Fruit fly (Drosophila melanogaster) whole organism, embryonic: ENCODE data around the gene APC4.
A peak's percentile ranks its signal among the peaks of the same experiment; 100 is the strongest.

Source experiments
- CG10366 ChIP-seq: fragments of 200-800 bp; sonication (Bioruptor generic); IDR thresholded peaks from 2 replicates; pipeline ENCODE4 v1.3.6; 2022; ENCODE audit warnings: missing biosample characterization, missing genetic modification characterization
- CG11085 ChIP-seq: fragments of 200-800 bp; sonication (Bioruptor generic); IDR thresholded peaks from 2 replicates; pipeline ENCODE4 v1.3.6; 2022; ENCODE audit warnings: missing biosample characterization, missing genetic modification characterization
- CG11093 ChIP-seq: fragments of 200-800 bp; sonication (Bioruptor generic); IDR thresholded peaks from 3 replicates; pipeline ENCODE4 v1.3.6; 2022; ENCODE audit warnings: missing biosample characterization, missing genetic modification characterization
- CG11398 ChIP-seq: fragments of 200-800 bp; sonication (Bioruptor generic); optimal IDR thresholded peaks from 2 replicates; lab custom pipeline; 2016; ENCODE audit warnings: missing biosample characterization, missing genetic modification characterization
- CG12071 ChIP-seq: fragments of 200-800 bp; sonication (Bioruptor generic); optimal IDR thresholded peaks from 3 replicates; lab custom pipeline; 2018; ENCODE audit warnings: missing biosample characterization, mild to moderate bottlenecking, missing genetic modification characterization
- CG15011 ChIP-seq: fragments of 200-800 bp; sonication (Bioruptor generic); optimal IDR thresholded peaks from 3 replicates; lab custom pipeline; 2018; ENCODE audit warnings: missing biosample characterization, mild to moderate bottlenecking, missing genetic modification characterization
- CG16779 ChIP-seq: fragments of 200-800 bp; sonication (Bioruptor generic); IDR thresholded peaks from 2 replicates; pipeline ENCODE4 v1.3.6; 2022; ENCODE audit warnings: missing biosample characterization, missing genetic modification characterization
- CG17328 ChIP-seq: fragments of 200-800 bp; sonication (Bioruptor generic); IDR thresholded peaks from 2 replicates; pipeline ENCODE4 v1.3.6; 2022; ENCODE audit warnings: missing biosample characterization, missing genetic modification characterization
- CG17385 ChIP-seq: fragments of 200-800 bp; sonication (Bioruptor generic); optimal IDR thresholded peaks from 3 replicates; lab custom pipeline; 2018; ENCODE audit warnings: missing biosample characterization, mild to moderate bottlenecking, missing genetic modification characterization
- CG18262 ChIP-seq: fragments of 200-800 bp; optimal IDR thresholded peaks from 3 replicates; lab custom pipeline; 2019; ENCODE audit warnings: missing biosample characterization, mild to moderate bottlenecking, missing genetic modification characterization, moderate library complexity
- CG2875 ChIP-seq: fragments of 200-800 bp; sonication (Bioruptor generic); optimal IDR thresholded peaks from 2 replicates; lab custom pipeline; 2017; ENCODE audit warnings: missing biosample characterization, mild to moderate bottlenecking, missing genetic modification characterization, missing genetic modification reagents
- CG30431 ChIP-seq: fragments of 200-800 bp; sonication (Bioruptor generic); optimal IDR thresholded peaks from 2 replicates; lab custom pipeline; 2017; ENCODE audit warnings: missing biosample characterization, missing genetic modification characterization
- CG32532 ChIP-seq: fragments of 200-800 bp; sonication (Bioruptor generic); IDR thresholded peaks from 2 replicates; pipeline ENCODE4 v1.3.6; 2022; ENCODE audit warnings: missing biosample characterization, missing genetic modification characterization
- CG3407 ChIP-seq: fragments of 200-800 bp; sonication (Bioruptor generic); optimal IDR thresholded peaks from 2 replicates; lab custom pipeline; 2018; ENCODE audit warnings: missing biosample characterization, mild to moderate bottlenecking, missing genetic modification characterization
- CG3726 ChIP-seq: fragments of 200-800 bp; sonication (Bioruptor generic); IDR thresholded peaks from 3 replicates; pipeline ENCODE4, ENCODE4 v1.3.6; 2022; ENCODE audit warnings: missing biosample characterization, missing genetic modification characterization
- CG4820 ChIP-seq: fragments of 200-800 bp; sonication (Bioruptor generic); optimal IDR thresholded peaks from 3 replicates; lab custom pipeline; 2016; ENCODE audit warnings: missing biosample characterization, missing genetic modification characterization
- CG7987 ChIP-seq: fragments of 200-800 bp; sonication (Bioruptor generic); optimal IDR thresholded peaks from 2 replicates; lab custom pipeline; 2018; ENCODE audit warnings: missing biosample characterization, mild to moderate bottlenecking, missing genetic modification characterization, moderate library complexity
- CG9609 ChIP-seq: fragments of 200-800 bp; sonication (Bioruptor generic); optimal IDR thresholded peaks from 3 replicates; lab custom pipeline; 2016; ENCODE audit warnings: missing biosample characterization, missing genetic modification characterization
- CG9797 ChIP-seq: fragments of 200-800 bp; sonication (Bioruptor generic); optimal IDR thresholded peaks from 3 replicates; lab custom pipeline; 2018; ENCODE audit warnings: missing biosample characterization, mild to moderate bottlenecking, missing genetic modification characterization
- CG9876 ChIP-seq: fragments of 200-800 bp; sonication (Bioruptor generic); optimal IDR thresholded peaks from 2 replicates; lab custom pipeline; 2016; ENCODE audit warnings: missing biosample characterization, missing genetic modification characterization
- Dll ChIP-seq: fragments of 200-800 bp; sonication (Bioruptor generic); IDR thresholded peaks from 4 replicates; pipeline ENCODE4 v1.3.6; 2022; ENCODE audit warnings: missing biosample characterization, missing genetic modification characterization; ENCODE audit not compliant: partially characterized antibody
- Dref ChIP-seq: fragments of 200-800 bp; sonication (Bioruptor generic); IDR thresholded peaks from 2 replicates; pipeline ENCODE4 v1.3.6; 2022; ENCODE audit warnings: missing biosample characterization, missing genetic modification characterization
- E2f1 ChIP-seq: fragments of 200-800 bp; sonication (Bioruptor generic); IDR thresholded peaks from 2 replicates; pipeline ENCODE4 v1.3.6; 2022; ENCODE audit warnings: missing biosample characterization, missing genetic modification characterization
- Ets65A ChIP-seq: fragments of 200-800 bp; sonication (Bioruptor generic); peaks from one replicate; lab custom pipeline; 2016; ENCODE audit warnings: missing biosample characterization, missing genetic modification characterization
- Hmr ChIP-seq: fragments of 200-800 bp; sonication (Bioruptor generic); optimal IDR thresholded peaks from 3 replicates; lab custom pipeline; 2017; ENCODE audit warnings: mild to moderate bottlenecking, missing biosample characterization, missing genetic modification reagents, missing genetic modification characterization
- Lhr ChIP-seq: fragments of 200-800 bp; sonication (Bioruptor generic); optimal IDR thresholded peaks from 3 replicates; lab custom pipeline; 2017; ENCODE audit warnings: mild to moderate bottlenecking, missing biosample characterization, missing genetic modification reagents, missing genetic modification characterization
- MTF-1 ChIP-seq: fragments of 200-800 bp; sonication (Bioruptor generic); optimal IDR thresholded peaks from 2 replicates; lab custom pipeline; 2018; ENCODE audit warnings: missing biosample characterization, mild to moderate bottlenecking, missing genetic modification characterization, borderline replicate concordance
- Ptx1 ChIP-seq: fragments of 200-800 bp; sonication (Bioruptor generic); IDR thresholded peaks from 2 replicates; pipeline ENCODE4 v1.3.6; 2022; ENCODE audit warnings: missing biosample characterization, missing genetic modification characterization
- Sox102F ChIP-seq: fragments of 200-800 bp; sonication (Bioruptor generic); optimal IDR thresholded peaks from 2 replicates; lab custom pipeline; 2018; ENCODE audit warnings: missing biosample characterization, mild to moderate bottlenecking, missing genetic modification characterization, moderate library complexity
- TFAM ChIP-seq: fragments of 200-800 bp; sonication (Bioruptor generic); optimal IDR thresholded peaks from 2 replicates; lab custom pipeline; 2017; ENCODE audit warnings: missing biosample characterization, missing genetic modification characterization, inconsistent platforms
- Xbp1 ChIP-seq: fragments of 200-800 bp; sonication (Bioruptor generic); optimal IDR thresholded peaks from 3 replicates; lab custom pipeline; 2016; ENCODE audit warnings: missing biosample characterization, mild to moderate bottlenecking, missing genetic modification characterization
- Xrp1 ChIP-seq: fragments of 200-800 bp; sonication (Bioruptor generic); IDR thresholded peaks from 2 replicates; pipeline ENCODE4 v1.3.6; 2022; ENCODE audit warnings: missing biosample characterization, missing genetic modification characterization
- bowl ChIP-seq: fragments of 200-800 bp; sonication (Bioruptor generic); IDR thresholded peaks from 2 replicates; pipeline ENCODE4 v1.3.6; 2022; ENCODE audit warnings: missing biosample characterization, missing genetic modification characterization
- cato ChIP-seq: fragments of 200-800 bp; sonication (Bioruptor generic); optimal IDR thresholded peaks from 2 replicates; lab custom pipeline; 2016; ENCODE audit warnings: missing biosample characterization, missing genetic modification characterization, borderline replicate concordance
- ci ChIP-seq: fragments of 200-800 bp; sonication (Bioruptor generic); IDR thresholded peaks from 3 replicates; pipeline ENCODE4 v1.3.6; 2022; ENCODE audit warnings: missing biosample characterization, missing genetic modification characterization
- dmrt99B ChIP-seq: fragments of 200-800 bp; sonication (Bioruptor generic); optimal IDR thresholded peaks from 2 replicates; lab custom pipeline; 2018; ENCODE audit warnings: missing biosample characterization, mild to moderate bottlenecking, missing genetic modification characterization, moderate library complexity
- dysf ChIP-seq: fragments of 200-800 bp; sonication (Bioruptor generic); IDR thresholded peaks from 3 replicates; pipeline ENCODE4 v1.3.6; 2022; ENCODE audit warnings: missing biosample characterization, missing genetic modification characterization
- fd96Cb ChIP-seq: fragments of 200-800 bp; sonication (Bioruptor generic); optimal IDR thresholded peaks from 2 replicates; lab custom pipeline; 2018; ENCODE audit warnings: missing biosample characterization, mild to moderate bottlenecking, missing genetic modification characterization, moderate library complexity
- fu2 ChIP-seq: fragments of 200-800 bp; sonication (Bioruptor generic); optimal IDR thresholded peaks from 2 replicates; lab custom pipeline; 2016; ENCODE audit warnings: missing biosample characterization, missing genetic modification characterization
- gce ChIP-seq: fragments of 200-800 bp; sonication (Bioruptor generic); IDR thresholded peaks from 3 replicates; pipeline ENCODE4 v1.3.6; 2022; ENCODE audit warnings: missing biosample characterization, missing genetic modification characterization
- hth ChIP-seq: fragments of >200 bp; optimal IDR thresholded peaks from 2 replicates; lab custom pipeline; 2017; ENCODE audit warnings: inconsistent platforms
- ind ChIP-seq: fragments of 200-800 bp; sonication (Bioruptor generic); optimal IDR thresholded peaks from 3 replicates; lab custom pipeline; 2016; ENCODE audit warnings: missing biosample characterization, missing genetic modification characterization
- org-1 ChIP-seq: fragments of 200-800 bp; sonication (Bioruptor generic); optimal IDR thresholded peaks from 2 replicates; lab custom pipeline; 2017; ENCODE audit warnings: missing biosample characterization, missing genetic modification characterization
- sisA ChIP-seq: fragments of 200-800 bp; sonication (Bioruptor generic); IDR thresholded peaks from 2 replicates; pipeline ENCODE4 v1.3.6; 2022; ENCODE audit warnings: missing biosample characterization, missing genetic modification characterization
- sob ChIP-seq: fragments of 200-800 bp; sonication (Bioruptor generic); IDR thresholded peaks from 2 replicates; pipeline ENCODE4 v1.3.6; 2022; ENCODE audit warnings: missing biosample characterization, missing genetic modification characterization
- tap ChIP-seq: fragments of 200-800 bp; optimal IDR thresholded peaks from 3 replicates; lab custom pipeline; 2019; ENCODE audit warnings: missing biosample characterization, mild to moderate bottlenecking, missing genetic modification characterization, moderate library complexity
- trem ChIP-seq: fragments of 200-800 bp; optimal IDR thresholded peaks from 3 replicates; lab custom pipeline; 2019; ENCODE audit warnings: missing biosample characterization, mild to moderate bottlenecking, missing genetic modification characterization, moderate library complexity
- ttk ChIP-seq: fragments of 200-800 bp; sonication (Bioruptor generic); IDR thresholded peaks from 2 replicates; pipeline ENCODE4 v2.1.2; 2022; ENCODE audit warnings: missing biosample characterization, missing genetic modification characterization
- unpg ChIP-seq: fragments of 200-800 bp; sonication (Bioruptor generic); optimal IDR thresholded peaks from 3 replicates; lab custom pipeline; 2018; ENCODE audit warnings: missing biosample characterization, mild to moderate bottlenecking, missing genetic modification characterization, moderate library complexity
- yki ChIP-seq: fragments of >200 bp; optimal IDR thresholded peaks from 3 replicates; lab custom pipeline; 2018
- zfh2 ChIP-seq: fragments of 200-800 bp; sonication (Bioruptor generic); optimal IDR thresholded peaks from 2 replicates; lab custom pipeline; 2016; ENCODE audit warnings: missing biosample characterization, missing genetic modification characterization

APC4 gene

dm6 chrX:9046986-9047385 lies 35.7 kb upstream of the APC4 start (continued):
- TF ChIP-seq zfh2 (GFP tag; lab: Kevin White, UChicago) (no peak), CG11398 (no peak), CG18262 (no peak), Dref (GFP tag; lab: Robert Waterston, UW) (no peak), Hmr (peak; percentile 2), ind (peak; percentile 25), CG9609 (GFP tag; lab: Kevin White, UChicago) (no peak), fu2 (GFP tag; lab: Kevin White, UChicago) (no peak), sisA (GFP tag; lab: Robert Waterston, UW) (peak; percentile 47), MTF-1 (GFP tag; lab: Kevin White, UChicago) (no peak), Sox102F (GFP tag; lab: Kevin White, UChicago) (peak; percentile 40), Ptx1 (GFP tag; lab: Robert Waterston, UW) (peak; percentile 64), dysf (GFP tag; lab: Robert Waterston, UW) (peak; percentile 69), ci (GFP tag; lab: Robert Waterston, UW) (peak; percentile 81), CG7987 (GFP tag; lab: Kevin White, UChicago) (no peak), fd96Cb (tag; lab: Kevin White, UChicago) (peak; percentile 10), CG10366 (peak; percentile 48), CG9797 (GFP tag; lab: Kevin White, UChicago) (no peak), CG3407 (no peak)
- TF ChIP-seq, all 482 proteins: peak for 93

- TF ChIP-seq CG11085 (GFP tag; lab: Robert Waterston, UW) (no peak), CG32532 (GFP tag; lab: Robert Waterston, UW) (peak; percentile 14; the same call in 1 of the 2 replicates), ci (GFP tag; lab: Robert Waterston, UW) (peak; percentile 48; the same call in 1 of the 3 replicates), Lhr (peak; percentile 33), Xrp1 (GFP tag; lab: Robert Waterston, UW) (peak; percentile 84), TFAM (GFP tag; lab: Kevin White, UChicago) (no peak), CG11093 (GFP tag; lab: Robert Waterston, UW) (peak; percentile 44; the same call in 1 of the 3 replicates), CG30431 (GFP tag; lab: Kevin White, UChicago) (no peak), Xbp1 (GFP tag; lab: Kevin White, UChicago) (peak; percentile 62), CG17385 (GFP tag; lab: Kevin White, UChicago) (peak; percentile 80), CG17328 (GFP tag; lab: Robert Waterston, UW) (peak; percentile 60; the same call in 1 of the 2 replicates), hth (no peak), CG15011 (GFP tag; lab: Kevin White, UChicago) (peak; percentile 29), Ets65A (peak; percentile 92), CG12071 (GFP tag; lab: Kevin White, UChicago) (no peak), bowl (GFP tag; lab: Robert Waterston, UW) (no peak), E2f1 (GFP tag; lab: Robert Waterston, UW) (peak; percentile 50; the same call in 1 of the 2 replicates), yki (no peak), CG16779 (GFP tag; lab: Robert Waterston, UW) (no peak), CG9876 (no peak), CG4820 (peak; percentile 31), CG3726 (GFP tag; lab: Robert Waterston, UW) (no peak), ttk (GFP tag; lab: Robert Waterston, UW) (0 out of 2 replicates have a peak, but pooled peaks have one; percentile 4), org-1 (peak; percentile 34), gce (GFP tag; lab: Robert Waterston, UW) (no peak), dmrt99B (tag; lab: Kevin White, UChicago) (peak; percentile 87), CG2875 (GFP tag; lab: Kevin White, UChicago) (peak; percentile 70), unpg (GFP tag; lab: Kevin White, UChicago) (peak; percentile 79), tap (peak; percentile 58), sob (GFP tag; lab: Robert Waterston, UW) (no peak), Dll (GFP tag; lab: Robert Waterston, UW) (no peak), trem (tag; lab: Kevin White, UChicago) (peak; percentile 75), cato (GFP tag; lab: Kevin White, UChicago) (no peak)
Observed at dm6 chrX:9047725-9048384, 34.9 kb upstream of the APC4 start.
